Fruit fly (Drosophila melanogaster) whole organism, embryonic: Measurements from ENCODE around the gene CG42375.

ENCODE experiments used
- Atf-2 ChIP-seq: fragments of 200-800 bp; sonication (Bioruptor generic); optimal IDR thresholded peaks from 2 replicates; lab custom pipeline; 2016; ENCODE audit warnings: missing biosample characterization, missing genetic modification characterization
- C15 ChIP-seq: fragments of 200-800 bp; sonication (Bioruptor generic); IDR thresholded peaks from 3 replicates; pipeline ENCODE4 v1.3.6; 2022; ENCODE audit warnings: missing biosample characterization, missing genetic modification characterization
- CG10267 ChIP-seq: fragments of 200-800 bp; sonication (Bioruptor generic); optimal IDR thresholded peaks from 2 replicates; lab custom pipeline; 2018; ENCODE audit warnings: missing biosample characterization, mild to moderate bottlenecking, missing genetic modification characterization, moderate library complexity
- CG10366 ChIP-seq: fragments of 200-800 bp; sonication (Bioruptor generic); IDR thresholded peaks from 2 replicates; pipeline ENCODE4 v1.3.6; 2022; ENCODE audit warnings: missing biosample characterization, missing genetic modification characterization
- CG10462 ChIP-seq: fragments of 200-800 bp; sonication (Bioruptor generic); optimal IDR thresholded peaks from 2 replicates; lab custom pipeline; 2016; ENCODE audit warnings: missing biosample characterization, missing genetic modification characterization
- CG10565 ChIP-seq: fragments of 200-800 bp; sonication (Bioruptor generic); optimal IDR thresholded peaks from 3 replicates; lab custom pipeline; 2016; ENCODE audit warnings: missing biosample characterization, mild to moderate bottlenecking, missing genetic modification characterization
- CG11696 ChIP-seq: fragments of 200-800 bp; sonication (Bioruptor generic); IDR thresholded peaks from 2 replicates; pipeline ENCODE4 v1.3.6; 2022; ENCODE audit warnings: missing biosample characterization, missing genetic modification characterization
- CG12071 ChIP-seq: fragments of 200-800 bp; sonication (Bioruptor generic); optimal IDR thresholded peaks from 3 replicates; lab custom pipeline; 2018; ENCODE audit warnings: missing biosample characterization, mild to moderate bottlenecking, missing genetic modification characterization
- CG12155 ChIP-seq: fragments of 200-800 bp; sonication (Bioruptor generic); optimal IDR thresholded peaks from 3 replicates; lab custom pipeline; 2016; ENCODE audit warnings: missing biosample characterization, missing genetic modification characterization
- CG12942 ChIP-seq: fragments of 200-800 bp; sonication (Bioruptor generic); optimal IDR thresholded peaks from 3 replicates; lab custom pipeline; 2016; ENCODE audit warnings: missing biosample characterization, missing genetic modification characterization
- CG13775 ChIP-seq: fragments of 200-800 bp; sonication (Bioruptor generic); optimal IDR thresholded peaks from 3 replicates; lab custom pipeline; 2017; ENCODE audit warnings: missing biosample characterization, mild to moderate bottlenecking, missing genetic modification characterization
- CG17359 ChIP-seq: fragments of 200-800 bp; sonication (Bioruptor generic); optimal IDR thresholded peaks from 3 replicates; lab custom pipeline; 2018; ENCODE audit warnings: missing biosample characterization, mild to moderate bottlenecking, missing genetic modification characterization, moderate library complexity
- CG2889 ChIP-seq: fragments of 200-800 bp; sonication (Bioruptor generic); IDR thresholded peaks from 3 replicates; pipeline ENCODE4 v1.3.6; 2022; ENCODE audit warnings: missing biosample characterization, missing genetic modification characterization
- CG30020 ChIP-seq: fragments of 200-800 bp; optimal IDR thresholded peaks from 2 replicates; lab custom pipeline; 2019; ENCODE audit warnings: missing biosample characterization, mild to moderate bottlenecking, missing genetic modification characterization, moderate library complexity
- CG30431 ChIP-seq: fragments of 200-800 bp; sonication (Bioruptor generic); optimal IDR thresholded peaks from 2 replicates; lab custom pipeline; 2017; ENCODE audit warnings: missing biosample characterization, missing genetic modification characterization
- CG3407 ChIP-seq: fragments of 200-800 bp; sonication (Bioruptor generic); optimal IDR thresholded peaks from 2 replicates; lab custom pipeline; 2018; ENCODE audit warnings: missing biosample characterization, mild to moderate bottlenecking, missing genetic modification characterization
- CG4730 ChIP-seq: fragments of 200-800 bp; sonication (Bioruptor generic); IDR thresholded peaks from 2 replicates; pipeline ENCODE4 v1.3.6; 2022; ENCODE audit warnings: missing biosample characterization, missing genetic modification characterization
- CG7839 ChIP-seq: fragments of 200-800 bp; sonication (Bioruptor generic); optimal IDR thresholded peaks from 3 replicates; lab custom pipeline; 2018; ENCODE audit warnings: missing biosample characterization, mild to moderate bottlenecking, missing genetic modification characterization, moderate library complexity
- CG8388 ChIP-seq: fragments of 200-800 bp; sonication (Bioruptor generic); optimal IDR thresholded peaks from 2 replicates; lab custom pipeline; 2019; ENCODE audit warnings: missing biosample characterization, mild to moderate bottlenecking, missing genetic modification characterization, moderate library complexity
- Dfd ChIP-seq, 2 experiments: fragments of >200 bp; optimal IDR thresholded peaks; 2 replicates each; lab custom pipeline; 2017; ENCODE audit warnings: missing biosample characterization in 2 of 2, missing genetic modification characterization in 2 of 2
- Doc2 ChIP-seq: fragments of 200-800 bp; sonication (Bioruptor generic); IDR thresholded peaks from 2 replicates; pipeline ENCODE4 v1.3.6; 2022; ENCODE audit warnings: missing biosample characterization, missing genetic modification characterization
- HLH54F ChIP-seq: fragments of 200-800 bp; sonication (Bioruptor generic); optimal IDR thresholded peaks from 3 replicates; lab custom pipeline; 2016; ENCODE audit warnings: missing biosample characterization, missing genetic modification characterization
- Hsf ChIP-seq: fragments of 200-800 bp; sonication (Bioruptor generic); optimal IDR thresholded peaks from 3 replicates; lab custom pipeline; 2016; ENCODE audit warnings: missing biosample characterization, missing genetic modification characterization
- Max ChIP-seq: fragments of 200-800 bp; sonication (Bioruptor generic); optimal IDR thresholded peaks from 2 replicates; lab custom pipeline; 2016; ENCODE audit warnings: missing biosample characterization, mild to moderate bottlenecking, missing genetic modification characterization
- Optix ChIP-seq: fragments of 200-800 bp; sonication (Bioruptor generic); IDR thresholded peaks from 3 replicates; pipeline ENCODE4 v1.3.6; 2022; ENCODE audit warnings: missing biosample characterization, missing genetic modification characterization
- Rfx ChIP-seq: fragments of 200-800 bp; sonication (Bioruptor generic); IDR thresholded peaks from 2 replicates; pipeline ENCODE4 v1.3.6; 2022; ENCODE audit warnings: missing biosample characterization, missing genetic modification characterization
- TFAM ChIP-seq: fragments of 200-800 bp; sonication (Bioruptor generic); optimal IDR thresholded peaks from 2 replicates; lab custom pipeline; 2017; ENCODE audit warnings: missing biosample characterization, missing genetic modification characterization, inconsistent platforms
- bowl ChIP-seq: fragments of 200-800 bp; sonication (Bioruptor generic); IDR thresholded peaks from 2 replicates; pipeline ENCODE4 v1.3.6; 2022; ENCODE audit warnings: missing biosample characterization, missing genetic modification characterization
- br ChIP-seq: fragments of >200 bp; optimal IDR thresholded peaks from 2 replicates; lab custom pipeline; 2017
- chn ChIP-seq: fragments of 200-800 bp; sonication (Bioruptor generic); optimal IDR thresholded peaks from 2 replicates; lab custom pipeline; 2016; ENCODE audit warnings: missing biosample characterization, missing genetic modification characterization
- disco-r ChIP-seq: fragments of 200-800 bp; sonication (Bioruptor generic); optimal IDR thresholded peaks from 2 replicates; lab custom pipeline; 2016; ENCODE audit warnings: missing biosample characterization, missing genetic modification characterization
- dmrt99B ChIP-seq: fragments of 200-800 bp; sonication (Bioruptor generic); optimal IDR thresholded peaks from 2 replicates; lab custom pipeline; 2018; ENCODE audit warnings: missing biosample characterization, mild to moderate bottlenecking, missing genetic modification characterization, moderate library complexity
- dpn ChIP-seq, 2 experiments: fragments of 200-800 bp; sonication (Bioruptor generic); optimal IDR thresholded peaks; 3 replicates each; lab custom pipeline; 2016; ENCODE audit warnings: missing biosample characterization in 2 of 2, missing genetic modification characterization in 2 of 2
- emc ChIP-seq: fragments of 200-800 bp; sonication (Bioruptor generic); optimal IDR thresholded peaks from 2 replicates; lab custom pipeline; 2016; ENCODE audit warnings: missing biosample characterization, missing genetic modification characterization
- gfzf ChIP-seq: fragments of 200-800 bp; sonication (Bioruptor generic); optimal IDR thresholded peaks from 2 replicates; lab custom pipeline; 2016; ENCODE audit warnings: missing biosample characterization, mild to moderate bottlenecking, missing genetic modification characterization, moderate library complexity
- grn ChIP-seq: fragments of 200-800 bp; sonication (Bioruptor generic); optimal IDR thresholded peaks from 3 replicates; lab custom pipeline; 2017; ENCODE audit warnings: missing biosample characterization, missing genetic modification characterization
- hb ChIP-seq: fragments of 200-800 bp; sonication (Bioruptor generic); IDR thresholded peaks from 3 replicates; pipeline ENCODE4 v1.3.6; 2022; ENCODE audit warnings: missing biosample characterization, missing genetic modification characterization; ENCODE audit not compliant: partially characterized antibody
- insv ChIP-seq, 2 experiments: fragments of 200-800 bp; sonication (Bioruptor generic); optimal IDR thresholded peaks; 3 replicates each; lab custom pipeline; 2016 to 2018; ENCODE audit warnings: missing biosample characterization in 2 of 2, missing genetic modification characterization in 2 of 2
- ken ChIP-seq: fragments of 200-800 bp; sonication (Bioruptor generic); IDR thresholded peaks from 3 replicates; pipeline ENCODE4 v1.3.6; 2022; ENCODE audit warnings: missing biosample characterization, missing genetic modification characterization
- kni ChIP-seq: fragments of 200-800 bp; sonication (Bioruptor generic); optimal IDR thresholded peaks from 3 replicates; lab custom pipeline; 2017; ENCODE audit warnings: mild to moderate bottlenecking, missing biosample characterization, missing genetic modification reagents, missing genetic modification characterization
- onecut ChIP-seq: fragments of 200-800 bp; sonication (Bioruptor generic); IDR thresholded peaks from 2 replicates; pipeline ENCODE4 v1.3.6; 2022; ENCODE audit warnings: missing biosample characterization, missing genetic modification characterization
- phol ChIP-seq: fragments of 200-800 bp; sonication (Bioruptor generic); optimal IDR thresholded peaks from 3 replicates; lab custom pipeline; 2018; ENCODE audit warnings: missing biosample characterization, mild to moderate bottlenecking, missing genetic modification characterization, moderate library complexity
- psq ChIP-seq: fragments of 200-800 bp; sonication (Bioruptor generic); optimal IDR thresholded peaks from 2 replicates; lab custom pipeline; 2017; ENCODE audit warnings: missing biosample characterization, missing genetic modification characterization
- ranshi ChIP-seq: fragments of 200-800 bp; sonication (Bioruptor generic); IDR thresholded peaks from 2 replicates; pipeline ENCODE4 v1.3.6; 2022; ENCODE audit warnings: missing biosample characterization, missing genetic modification characterization
- shn ChIP-seq: fragments of 200-800 bp; sonication (Bioruptor generic); optimal IDR thresholded peaks from 3 replicates; lab custom pipeline; 2016; ENCODE audit warnings: missing biosample characterization, missing genetic modification characterization
- so ChIP-seq: fragments of 200-800 bp; sonication (Bioruptor generic); IDR thresholded peaks from 3 replicates; pipeline ENCODE4 v1.3.6; 2022; ENCODE audit warnings: missing biosample characterization, missing genetic modification characterization
- stc ChIP-seq: fragments of 200-800 bp; sonication (Bioruptor generic); IDR thresholded peaks from 2 replicates; pipeline ENCODE4 v1.3.6; 2022; ENCODE audit warnings: missing biosample characterization, missing genetic modification characterization
- tin ChIP-seq: fragments of 200-800 bp; sonication (Bioruptor generic); optimal IDR thresholded peaks from 3 replicates; lab custom pipeline; 2016; ENCODE audit warnings: missing biosample characterization, missing genetic modification characterization
- twi ChIP-seq: fragments of 200-800 bp; optimal IDR thresholded peaks from 2 replicates; lab custom pipeline; 2019; ENCODE audit warnings: missing biosample characterization, mild to moderate bottlenecking, missing genetic modification characterization, moderate library complexity
- usp ChIP-seq: fragments of >200 bp; optimal IDR thresholded peaks from 2 replicates; lab custom pipeline; 2017; ENCODE audit warnings: missing biosample characterization, missing genetic modification characterization

The CG42375 gene

dm6 chr3R:13817480-13818305 is 38.3 kb downstream of the CG42375 start (continued):
- TF ChIP-seq C15 (GFP tag; lab: Robert Waterston, UW) (no peak), CG4730 (GFP tag; lab: Robert Waterston, UW) (peak; percentile 34; the same call in 1 of the 2 replicates), TFAM (GFP tag; lab: Kevin White, UChicago) (no peak), CG12155 (peak; percentile 20), Max (GFP tag; lab: Kevin White, UChicago) (peak; percentile 7), br (lab: Kevin White, UChicago) (no peak), hb (GFP tag; lab: Robert Waterston, UW) (no peak), dpn (GFP tag; optimal IDR thresholded peaks at IDR 0.05; lab: Kevin White, UChicago) (peak in 1 of 2 experiments; percentile 42), ranshi (GFP tag; lab: Robert Waterston, UW) (peak; percentile 57; the same call in 1 of the 2 replicates), stc (GFP tag; lab: Robert Waterston, UW) (0 out of 2 replicates have a peak, but pooled peaks have one; percentile 42), onecut (GFP tag; lab: Robert Waterston, UW) (peak; percentile 68), so (GFP tag; lab: Robert Waterston, UW) (0 out of 3 replicates have a peak, but pooled peaks have one; percentile 9), kni (peak; percentile 96), dmrt99B (tag; lab: Kevin White, UChicago) (peak; percentile 88), usp (GFP tag; lab: Kevin White, UChicago) (no peak), Hsf (GFP tag; lab: Kevin White, UChicago) (no peak), CG12942 (GFP tag; lab: Kevin White, UChicago) (peak; percentile 29), CG30020 (tag; lab: Kevin White, UChicago) (peak; percentile 40), bowl (GFP tag; lab: Robert Waterston, UW) (no peak), CG10366 (GFP tag; lab: Robert Waterston, UW) (peak; percentile 59), Atf-2 (GFP tag; lab: Kevin White, UChicago) (no peak), CG8388 (GFP tag; lab: Kevin White, UChicago) (peak; percentile 81), CG11696 (GFP tag; lab: Robert Waterston, UW) (no peak), tin (GFP tag; lab: Kevin White, UChicago) (peak; percentile 58), ken (GFP tag; lab: Robert Waterston, UW) (peak; percentile 62; the same call in 2 of the 3 replicates), disco-r (no peak), gfzf (no peak), CG10267 (tag; lab: Kevin White, UChicago) (peak; percentile 61), grn (GFP tag; lab: Kevin White, UChicago) (no peak), Rfx (no peak), CG10462 (GFP tag; lab: Kevin White, UChicago) (peak; percentile 14), psq (GFP tag; lab: Kevin White, UChicago) (no peak), CG10565 (GFP tag; lab: Kevin White, UChicago) (no peak), emc (GFP tag; lab: Kevin White, UChicago) (no peak), HLH54F (GFP tag; lab: Kevin White, UChicago) (no peak), CG17359 (tag; lab: Kevin White, UChicago) (peak; percentile 71), CG30431 (GFP tag; lab: Kevin White, UChicago) (peak; percentile 9), Optix (GFP tag; lab: Robert Waterston, UW) (peak; percentile 50; the same call in 1 of the 3 replicates), Dfd (GFP tag; optimal IDR thresholded peaks at IDR 0.05; lab: Kevin White, UChicago) (no peak), CG2889 (GFP tag; lab: Robert Waterston, UW) (no peak), insv (GFP tag; optimal IDR thresholded peaks at IDR 0.05; lab: Kevin White, UChicago) (no peak), CG7839 (peak; percentile 82), CG12071 (GFP tag; lab: Kevin White, UChicago) (no peak), twi (tag; lab: Kevin White, UChicago) (peak; percentile 6), CG13775 (GFP tag; lab: Kevin White, UChicago) (peak; percentile 24), CG3407 (GFP tag; lab: Kevin White, UChicago) (peak; percentile 29), chn (no peak), Doc2 (GFP tag; lab: Robert Waterston, UW) (no peak), phol (peak; percentile 84), shn (no peak)
